Worm (Caenorhabditis elegans): ENCODE measurements around the gene B0222.11.

Gene B0222.11

DNA sequence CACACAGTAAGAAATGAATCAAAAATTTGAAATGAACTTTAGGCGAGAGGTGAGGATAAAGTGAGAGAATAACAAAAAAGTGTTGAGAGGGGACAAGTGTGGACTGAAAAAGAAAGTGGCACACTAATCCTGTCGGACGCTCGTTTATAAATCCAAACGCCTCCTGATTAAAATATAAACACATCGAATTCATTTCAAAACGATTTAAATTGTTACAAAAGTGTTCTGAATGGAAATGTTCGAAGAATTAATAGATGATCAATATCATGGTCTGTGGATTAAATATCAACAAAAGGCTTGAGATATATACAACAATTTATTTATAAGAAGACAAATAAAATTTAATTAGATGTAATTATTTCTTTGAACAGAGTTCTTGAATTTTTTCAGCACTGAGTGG is at the start of gene B0222.11:
Gene B0222.11 (minus strand): TSS at position 101 of the 400 bp plus-strand sequence.
- TF ChIP-seq nhr-90 (tag; optimal IDR thresholded peaks at IDR 0.05; ENCODE audit: poor library complexity) (no peak), blmp-1 (tag; optimal IDR thresholded peaks at IDR 0.05) (no peak), ceh-82 (tag; optimal IDR thresholded peaks at IDR 0.05) (no peak), fos-1 (tag; optimal IDR thresholded peaks at IDR 0.05) (no peak), swsn-7 (tag; optimal IDR thresholded peaks at IDR 0.05) (no peak), ces-1 (GFP tag; optimal IDR thresholded peaks at IDR 0.05) (no peak), lin-14 (GFP tag; optimal IDR thresholded peaks at IDR 0.05) (no peak), nhr-12 (tag; optimal IDR thresholded peaks at IDR 0.05) (no peak), lir-3 (tag; optimal IDR thresholded peaks at IDR 0.05; ENCODE audit: poor library complexity) (no peak), Y116A8C.19 (tag; optimal IDR thresholded peaks at IDR 0.05; ENCODE audit: borderline replicate concordance) (no peak), ztf-4 (tag; optimal IDR thresholded peaks at IDR 0.05) (no peak), fkh-10 (GFP tag; optimal IDR thresholded peaks at IDR 0.05) (no peak), hlh-17 (GFP tag; optimal IDR thresholded peaks at IDR 0.05; ENCODE audit: borderline replicate concordance) (no peak), efl-3 (GFP tag; optimal IDR thresholded peaks at IDR 0.05) (no peak), nhr-19 (GFP tag; conservative IDR thresholded peaks at IDR 0.05) (no peak), nhr-85 (tag) (no peak)

DNA sequence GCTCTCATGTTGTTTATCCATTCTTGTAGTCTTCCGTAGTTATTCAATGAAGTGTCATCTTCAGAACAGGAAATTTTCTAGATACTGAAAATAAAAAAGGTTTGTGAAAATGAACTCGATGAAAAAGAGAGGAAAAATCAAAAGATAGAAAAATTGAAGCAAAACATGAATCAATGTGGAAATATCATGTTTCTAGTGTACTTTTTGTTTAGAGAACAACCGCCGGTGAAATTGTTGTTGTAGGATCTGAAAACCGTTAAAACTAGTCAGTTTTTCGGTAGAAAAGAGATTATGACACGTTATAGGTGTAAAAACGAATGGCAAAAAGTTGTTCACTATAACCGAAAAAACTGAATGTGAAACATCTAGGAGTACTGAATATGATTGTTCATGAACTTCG is 49.2 kb upstream of the B0222.11 start, which contains the start of gene pacs-1:
Gene pacs-1 (minus strand): TSS at position 101 of the 400 bp plus-strand sequence.
- TF ChIP-seq grh-1 (GFP tag; IDR thresholded peaks at IDR 0.05) (no peak), ceh-63 (GFP tag; optimal IDR thresholded peaks at IDR 0.05) (no peak), nhr-19 (GFP tag; conservative IDR thresholded peaks at IDR 0.05) (no peak), efl-1 (optimal IDR thresholded peaks at IDR 0.05) (no peak), efl-1 (GFP tag; optimal IDR thresholded peaks at IDR 0.05 in 1 of 2) (no peak), C34B4.2 (tag; optimal IDR thresholded peaks at IDR 0.05) (no peak), nhr-85 (tag) (no peak), sup-37 (GFP tag; optimal IDR thresholded peaks at IDR 0.05) (no peak), fkh-8 (tag; optimal IDR thresholded peaks at IDR 0.05) (no peak), lir-3 (tag; optimal IDR thresholded peaks at IDR 0.05; ENCODE audit: poor library complexity) (no peak), ceh-82 (tag; optimal IDR thresholded peaks at IDR 0.05) (no peak), snu-23 (GFP tag; optimal IDR thresholded peaks at IDR 0.05) (no peak), mab-9 (GFP tag; IDR thresholded peaks at IDR 0.05) (no peak), pqm-1 (tag; optimal IDR thresholded peaks at IDR 0.05) (no peak)

ce11 chrV:9213554-9213953 is 45.6 kb upstream of the B0222.11 start, which contains the start of gene mdt-27:
TSS of gene mdt-27 (minus strand) at chrV:9213654.
- TF ChIP-seq sptf-1 (tag; optimal IDR thresholded peaks at IDR 0.05) (no peak), unc-130 (tag; optimal IDR thresholded peaks at IDR 0.05) (no peak), unc-98 (GFP tag; IDR thresholded peaks at IDR 0.05) (no peak), lsy-2 (tag; optimal IDR thresholded peaks at IDR 0.05) (no peak), C34B4.2 (tag; optimal IDR thresholded peaks at IDR 0.05) (no peak), lin-35 (GFP tag; optimal IDR thresholded peaks at IDR 0.05) (no peak)

DNA sequence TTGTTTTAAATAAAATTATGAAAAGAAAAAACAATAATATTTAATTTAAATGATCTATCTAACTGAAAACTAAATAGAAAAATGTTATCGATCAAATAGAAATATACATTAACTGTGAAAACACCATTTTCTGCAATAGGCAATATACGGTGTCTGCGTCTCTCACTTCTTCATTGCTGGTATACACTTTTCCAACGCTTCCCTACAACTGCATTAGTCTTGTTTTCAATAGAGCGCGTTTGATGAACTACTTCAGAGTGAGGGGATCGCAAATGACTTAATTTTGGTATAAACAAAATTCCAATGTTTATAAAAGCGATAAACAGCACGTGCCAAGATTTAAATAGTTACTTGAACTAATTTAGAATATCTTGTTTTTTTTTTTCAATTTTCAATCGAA is 44.5 kb upstream of the B0222.11 start:
- no peak for TF ChIP-seq sup-37 (GFP tag; optimal IDR thresholded peaks at IDR 0.05)
- TF ChIP-seq lin-13 (GFP tag; optimal IDR thresholded peaks at IDR 0.05) = peak; percentile 44
- TF ChIP-seq rnt-1 (tag; optimal IDR thresholded peaks at IDR 0.05) = peak; percentile 36
- no peak for TF ChIP-seq pag-3 (tag; optimal IDR thresholded peaks at IDR 0.05; ENCODE audit: borderline replicate concordance, insufficient read depth)
- peak; percentile 66 to 84 for TF ChIP-seq lin-35 (GFP tag; optimal IDR thresholded peaks at IDR 0.05)
- no peak for TF ChIP-seq C34B4.2 (tag; optimal IDR thresholded peaks at IDR 0.05)
- no peak for TF ChIP-seq zag-1 (tag; optimal IDR thresholded peaks at IDR 0.05)
- TF ChIP-seq ceh-63 (GFP tag; optimal IDR thresholded peaks at IDR 0.05) = no peak
- TF ChIP-seq efl-1 (optimal IDR thresholded peaks at IDR 0.05) = peak; percentile 65 to 66
- peak; percentile 56 to 64 for TF ChIP-seq efl-1 (GFP tag; optimal IDR thresholded peaks at IDR 0.05 in 1 of 2)
- peak; percentile 47 for TF ChIP-seq skn-1 (tag; optimal IDR thresholded peaks at IDR 0.05)
- TF ChIP-seq nhr-84 (tag; optimal IDR thresholded peaks at IDR 0.05) = no peak
- no peak for TF ChIP-seq irx-1 (tag; optimal IDR thresholded peaks at IDR 0.05)
- TF ChIP-seq pqm-1 (tag; optimal IDR thresholded peaks at IDR 0.05) = no peak
- no peak for TF ChIP-seq fkh-4 (tag; optimal IDR thresholded peaks at IDR 0.05; ENCODE audit: borderline replicate concordance)
- TF ChIP-seq lir-3 (tag; optimal IDR thresholded peaks at IDR 0.05; ENCODE audit: poor library complexity) = peak; percentile 28
- no peak for TF ChIP-seq nhr-90 (tag; optimal IDR thresholded peaks at IDR 0.05; ENCODE audit: poor library complexity)
- TF ChIP-seq grh-1 (GFP tag; IDR thresholded peaks at IDR 0.05) = no peak
- TF ChIP-seq Y116A8C.19 (tag; optimal IDR thresholded peaks at IDR 0.05; ENCODE audit: borderline replicate concordance) = no peak
- peak; percentile 36 to 75 (median 41) for TF ChIP-seq dpl-1 (GFP tag; optimal IDR thresholded peaks at IDR 0.05)
- TF ChIP-seq ceh-90 (tag; optimal IDR thresholded peaks at IDR 0.05) = no peak
- TF ChIP-seq fos-1 (tag; optimal IDR thresholded peaks at IDR 0.05) = peak; percentile 4
- TF ChIP-seq nhr-237 (tag; optimal IDR thresholded peaks at IDR 0.05) = no peak
- TF ChIP-seq mdl-1 (tag; optimal IDR thresholded peaks at IDR 0.05) = peak in 1 of 2 experiments; percentile 60
- TF ChIP-seq swsn-7 (tag; optimal IDR thresholded peaks at IDR 0.05) = peak; percentile 41
- TF ChIP-seq elt-2 (tag; optimal IDR thresholded peaks at IDR 0.05) = no peak
- peak; percentile 73 for TF ChIP-seq snu-23 (GFP tag; optimal IDR thresholded peaks at IDR 0.05)
- TF ChIP-seq nhr-85 (tag) = peak; percentile 23
